Worm (Caenorhabditis elegans) whole organism, young adult: ENCODE measurements around the gene T10H9.1.

ENCODE experiments used
- B0261.1 ChIP-seq: sonication (generic microtip); optimal IDR thresholded peaks from 2 replicates; lab custom pipeline; 2016; ENCODE audit warnings: mild to moderate bottlenecking, missing genetic modification characterization, moderate library complexity, missing compliant biosample characterization
- B0336.3 ChIP-seq: fragments of 200-800 bp; sonication (Bioruptor generic); IDR thresholded peaks from 2 replicates; pipeline ENCODE4 v1.3.6; 2022; ENCODE audit warnings: missing genetic modification characterization, missing compliant biosample characterization
- C17E4.6 ChIP-seq: fragments of 200-800 bp; sonication (Bioruptor generic); IDR thresholded peaks from 2 replicates; pipeline ENCODE4 v1.3.6; 2022; ENCODE audit warnings: missing genetic modification reagents, missing genetic modification characterization, missing compliant biosample characterization
- F22D6.2 ChIP-seq: sonication (generic microtip); optimal IDR thresholded peaks from 2 replicates; lab custom pipeline; 2016; ENCODE audit warnings: mild to moderate bottlenecking, missing genetic modification characterization, missing compliant biosample characterization
- F57A8.1 ChIP-seq: fragments of 200-800 bp; sonication (Bioruptor generic); optimal IDR thresholded peaks from 2 replicates; lab custom pipeline; 2018; ENCODE audit warnings: mild to moderate bottlenecking, missing genetic modification characterization, moderate library complexity, missing compliant biosample characterization
- T07F8.4 ChIP-seq: sonication (generic microtip); optimal IDR thresholded peaks from 2 replicates; lab custom pipeline; 2016; ENCODE audit warnings: mild to moderate bottlenecking, missing genetic modification characterization, moderate library complexity, missing compliant biosample characterization
- Y53F4B.3 ChIP-seq: fragments of 200-800 bp; sonication (Bioruptor generic); IDR thresholded peaks from 2 replicates; pipeline ENCODE4 v1.3.6; 2022; ENCODE audit warnings: missing genetic modification reagents, missing genetic modification characterization, missing compliant biosample characterization
- aptf-2 ChIP-seq: fragments of 200-800 bp; sonication (Bioruptor generic); conservative IDR thresholded peaks from 2 replicates; pipeline ENCODE4 v1.3.6; 2022; ENCODE audit warnings: missing genetic modification reagents, missing genetic modification characterization, missing compliant biosample characterization
- atf-7 ChIP-seq: sonication (generic microtip); optimal IDR thresholded peaks from 2 replicates; lab custom pipeline; 2017; ENCODE audit warnings: mild to moderate bottlenecking, missing genetic modification characterization, missing compliant biosample characterization
- athp-1 ChIP-seq: sonication (generic microtip); optimal IDR thresholded peaks from 2 replicates; lab custom pipeline; 2017; ENCODE audit warnings: mild to moderate bottlenecking, missing genetic modification characterization, missing compliant biosample characterization
- bed-1 ChIP-seq: fragments of 200-800 bp; sonication (Bioruptor generic); IDR thresholded peaks from 2 replicates; pipeline ENCODE4 v1.3.6; 2022; ENCODE audit warnings: missing genetic modification reagents, missing genetic modification characterization, missing compliant biosample characterization
- bed-2 ChIP-seq: fragments of 200-800 bp; sonication (Bioruptor generic); IDR thresholded peaks from 2 replicates; pipeline ENCODE4 v1.3.6; 2022; ENCODE audit warnings: missing genetic modification reagents, missing genetic modification characterization, missing compliant biosample characterization
- ceh-27 ChIP-seq: fragments of 200-800 bp; sonication (Bioruptor generic); optimal IDR thresholded peaks from 2 replicates; lab custom pipeline; 2018; ENCODE audit warnings: mild to moderate bottlenecking, missing genetic modification characterization, moderate library complexity, missing compliant biosample characterization
- ceh-40 ChIP-seq: fragments of 200-800 bp; sonication (Bioruptor generic); IDR thresholded peaks from 2 replicates; pipeline ENCODE4 v1.3.6; 2022; ENCODE audit warnings: missing genetic modification characterization, missing compliant biosample characterization
- die-1 ChIP-seq: sonication (generic microtip); optimal IDR thresholded peaks from 2 replicates; lab custom pipeline; 2016; ENCODE audit warnings: missing genotype, mild to moderate bottlenecking, missing genetic modification characterization, missing compliant biosample characterization
- dox-1 ChIP-seq: fragments of 200-800 bp; sonication (Bioruptor generic); IDR thresholded peaks from 2 replicates; pipeline ENCODE4 v1.3.6; 2022; ENCODE audit warnings: missing genetic modification reagents, missing genetic modification characterization, missing compliant biosample characterization
- efl-1 ChIP-seq: fragments of 150-350 bp; optimal IDR thresholded peaks from 2 replicates; lab custom pipeline; 2014; ENCODE audit warnings: missing biosample characterization, missing genetic modification reagents, missing genetic modification characterization
- fkh-3 ChIP-seq: sonication (generic microtip); optimal IDR thresholded peaks from 2 replicates; lab custom pipeline; 2016; ENCODE audit warnings: mild to moderate bottlenecking, missing genetic modification characterization, missing compliant biosample characterization
- hmg-1.2 ChIP-seq: fragments of 200-800 bp; sonication (Bioruptor generic); IDR thresholded peaks from 2 replicates; pipeline ENCODE4 v1.3.6; 2022; ENCODE audit warnings: missing genetic modification reagents, missing genetic modification characterization, missing compliant biosample characterization
- hrde-1 ChIP-seq: sonication (generic microtip); optimal IDR thresholded peaks from 2 replicates; lab custom pipeline; 2016; ENCODE audit warnings: missing genetic modification characterization, mild to moderate bottlenecking, missing compliant biosample characterization, moderate library complexity, missing genotype, missing genetic modification reagents, borderline replicate concordance
- hsf-1 ChIP-seq: fragments of 200-800 bp; sonication (Bioruptor generic); IDR thresholded peaks from 2 replicates; pipeline ENCODE4 v1.3.6; 2022; ENCODE audit warnings: missing genetic modification reagents, missing genetic modification characterization, missing compliant biosample characterization
- lin-54 ChIP-seq: fragments of 200-800 bp; sonication (Bioruptor generic); optimal IDR thresholded peaks from 2 replicates; lab custom pipeline; 2018; ENCODE audit warnings: mild to moderate bottlenecking, missing genetic modification characterization, missing compliant biosample characterization
- lir-1 ChIP-seq: fragments of 200-800 bp; sonication (Bioruptor generic); conservative IDR thresholded peaks from 2 replicates; pipeline ENCODE4 v1.3.6; 2022; ENCODE audit warnings: missing genetic modification reagents, missing genetic modification characterization, missing compliant biosample characterization
- lsl-1 ChIP-seq: fragments of 200-800 bp; sonication (Bioruptor generic); optimal IDR thresholded peaks from 2 replicates; lab custom pipeline; 2018; ENCODE audit warnings: mild to moderate bottlenecking, missing genetic modification characterization, moderate library complexity, missing compliant biosample characterization
- madf-6 ChIP-seq: fragments of 200-800 bp; sonication (Bioruptor generic); IDR thresholded peaks from 2 replicates; pipeline ENCODE4 v1.3.6; 2022; ENCODE audit warnings: missing genetic modification reagents, missing genetic modification characterization, missing compliant biosample characterization
- mcd-1 ChIP-seq: fragments of 200-800 bp; sonication (Bioruptor generic); IDR thresholded peaks from 2 replicates; pipeline ENCODE4 v1.3.6; 2022; ENCODE audit warnings: missing genetic modification reagents, missing genetic modification characterization, missing compliant biosample characterization
- mes-4 ChIP-seq: sonication (generic microtip); optimal IDR thresholded peaks from 2 replicates; lab custom pipeline; 2016; ENCODE audit warnings: missing genotype, missing genetic modification characterization, missing compliant biosample characterization
- nfya-1 ChIP-seq: sonication (generic microtip); optimal IDR thresholded peaks from 2 replicates; lab custom pipeline; 2017; ENCODE audit warnings: antibody characterized with exemption, missing compliant biosample characterization, missing genetic modification characterization, borderline replicate concordance; ENCODE audit not compliant: insufficient read depth
- nhr-120 ChIP-seq: fragments of 200-800 bp; sonication (Bioruptor generic); IDR thresholded peaks from 2 replicates; pipeline ENCODE4 v1.3.6; 2022; ENCODE audit warnings: missing genetic modification characterization, missing compliant biosample characterization
- nhr-27 ChIP-seq: fragments of 200-800 bp; sonication (Bioruptor generic); optimal IDR thresholded peaks from 2 replicates; lab custom pipeline; 2018; ENCODE audit warnings: mild to moderate bottlenecking, missing genetic modification characterization, moderate library complexity, missing compliant biosample characterization
- pha-4 ChIP-seq: fragments of 150-350 bp; sonication (generic microtip); optimal IDR thresholded peaks from 2 replicates; lab custom pipeline; 2014; ENCODE audit warnings: missing biosample characterization, missing genetic modification reagents, missing genetic modification characterization
- rec-8 ChIP-seq, 2 experiments: sonication (generic microtip); optimal IDR thresholded peaks; 2 replicates each; lab custom pipeline; 2016; ENCODE audit warnings: mild to moderate bottlenecking in 2 of 2, missing genetic modification characterization in 2 of 2, missing genetic modification reagents in 2 of 2, missing genotype in 2 of 2, missing biosample characterization in 1 of 2, missing compliant biosample characterization in 1 of 2, moderate library complexity in 1 of 2
- snpc-1.1 ChIP-seq: sonication (generic microtip); optimal IDR thresholded peaks from 2 replicates; lab custom pipeline; 2017; ENCODE audit warnings: missing genetic modification characterization, mild to moderate bottlenecking, missing compliant biosample characterization, antibody characterized with exemption, moderate library complexity, missing genotype, missing genetic modification reagents; ENCODE audit not compliant: insufficient read depth
- somi-1 ChIP-seq: fragments of 200-800 bp; sonication (Bioruptor generic); optimal IDR thresholded peaks from 2 replicates; lab custom pipeline; 2018; ENCODE audit warnings: mild to moderate bottlenecking, missing genetic modification characterization, missing compliant biosample characterization
- sptf-2 ChIP-seq: fragments of 200-800 bp; sonication (Bioruptor generic); optimal IDR thresholded peaks from 2 replicates; lab custom pipeline; 2018; ENCODE audit warnings: mild to moderate bottlenecking, missing genetic modification characterization, missing compliant biosample characterization
- tbp1 ChIP-seq: fragments of 200-800 bp; sonication (Bioruptor generic); optimal IDR thresholded peaks from 2 replicates; lab custom pipeline; 2018; ENCODE audit warnings: mild to moderate bottlenecking, missing genetic modification characterization, missing compliant biosample characterization
- tbx-9 ChIP-seq: sonication (generic microtip); optimal IDR thresholded peaks from 2 replicates; lab custom pipeline; 2016; ENCODE audit warnings: borderline replicate concordance, missing genetic modification characterization, inconsistent platforms, missing compliant biosample characterization
- tlf-1 ChIP-seq: fragments of 200-800 bp; sonication (Bioruptor generic); optimal IDR thresholded peaks from 2 replicates; lab custom pipeline; 2018; ENCODE audit warnings: mild to moderate bottlenecking, missing genetic modification characterization, missing compliant biosample characterization
- zfh-2 ChIP-seq: fragments of 200-800 bp; sonication (Bioruptor generic); conservative IDR thresholded peaks from 2 replicates; pipeline ENCODE4 v1.3.6; 2022; ENCODE audit warnings: missing genetic modification reagents, missing genetic modification characterization, missing compliant biosample characterization
- zim-3 ChIP-seq: sonication (generic microtip); optimal IDR thresholded peaks from 2 replicates; lab custom pipeline; 2017; ENCODE audit warnings: mild to moderate bottlenecking, missing genetic modification characterization, moderate library complexity, missing compliant biosample characterization
- ztf-22 ChIP-seq: fragments of 200-800 bp; sonication (Bioruptor generic); optimal IDR thresholded peaks from 2 replicates; lab custom pipeline; 2018; ENCODE audit warnings: mild to moderate bottlenecking, missing genetic modification characterization, moderate library complexity, missing compliant biosample characterization
- ztf-28 ChIP-seq: fragments of 200-800 bp; sonication (Bioruptor generic); IDR thresholded peaks from 2 replicates; pipeline ENCODE4 v1.3.6; 2022; ENCODE audit warnings: missing genetic modification reagents, missing genetic modification characterization, missing compliant biosample characterization
- ztf-3 ChIP-seq: fragments of 200-800 bp; sonication (Bioruptor generic); optimal IDR thresholded peaks from 2 replicates; lab custom pipeline; 2018; ENCODE audit warnings: mild to moderate bottlenecking, missing genetic modification characterization, missing compliant biosample characterization
- ztf-6 ChIP-seq: fragments of 200-800 bp; sonication (Bioruptor generic); IDR thresholded peaks from 2 replicates; pipeline ENCODE4 v1.3.6; 2022; ENCODE audit warnings: missing genetic modification reagents, missing genetic modification characterization, missing compliant biosample characterization

The T10H9.1 gene

DNA sequence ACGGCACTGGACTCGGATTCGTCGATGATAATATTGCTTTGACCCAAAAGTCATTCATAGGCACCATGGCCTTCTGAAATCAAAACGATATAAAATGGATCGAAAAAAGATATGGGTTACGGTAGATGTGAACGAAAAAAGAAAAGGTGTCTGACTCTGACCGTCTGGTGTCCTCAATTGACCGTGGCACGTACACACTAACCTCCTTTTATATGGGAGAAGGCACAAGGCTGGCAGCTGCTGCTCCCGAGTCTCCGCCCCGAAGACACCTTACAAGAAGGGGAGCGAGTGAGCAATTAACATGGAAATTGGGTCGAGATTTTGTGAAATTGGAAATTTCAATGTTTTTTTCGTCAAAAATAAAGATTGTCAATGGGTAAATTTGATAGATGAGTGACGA, 32.1 kb downstream of the T10H9.1 start, which contains the start of gene egl-46:
Gene egl-46 (minus strand): TSS at position 73 of the 400 bp plus-strand sequence.
- TF ChIP-seq zfh-2 (GFP tag; lab: Robert Waterston, UW) (0 out of 2 replicates have a peak, but pooled peaks have one; percentile 19), nhr-27 (tag; lab: Kevin White, UChicago) (no peak)

DNA sequence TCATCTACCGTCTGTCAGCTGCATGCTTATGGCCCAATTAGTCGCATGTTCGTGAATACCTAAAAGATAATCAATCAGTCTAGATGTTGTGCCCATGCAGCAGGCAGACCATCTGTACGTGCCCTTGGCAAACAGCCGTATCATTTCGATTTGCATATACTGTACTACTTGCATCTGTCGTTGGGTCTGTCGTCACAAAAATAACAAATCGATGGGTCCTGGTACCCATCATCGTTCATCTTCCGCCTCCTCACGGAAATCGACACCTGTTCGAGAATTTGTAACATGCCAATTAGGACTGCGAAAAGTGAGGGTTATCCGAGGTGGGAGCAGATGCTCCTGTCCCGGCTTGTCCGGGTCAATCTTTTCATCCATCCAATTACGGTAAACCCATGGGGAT, 33.9 kb downstream of the T10H9.1 start:
- TF ChIP-seq nfya-1 (tag; lab: Kevin White, UChicago): no peak
- no peak for TF ChIP-seq bed-1 (GFP tag; lab: Robert Waterston, UW)
- no peak for TF ChIP-seq atf-7 (tag; lab: Kevin White, UChicago)
- TF ChIP-seq hsf-1: no peak
- TF ChIP-seq hmg-1.2 (GFP tag; lab: Robert Waterston, UW): no peak
- no peak for TF ChIP-seq C17E4.6
- no peak for TF ChIP-seq die-1 (tag; lab: Kevin White, UChicago)
- no peak for TF ChIP-seq ceh-40 (GFP tag; lab: Robert Waterston, UW)
- TF ChIP-seq ztf-22 (GFP tag; lab: Kevin White, UChicago): no peak
- TF ChIP-seq sptf-2 (GFP tag; lab: Kevin White, UChicago): no peak
- no peak for TF ChIP-seq lir-1 (GFP tag; lab: Robert Waterston, UW)
- no peak for TF ChIP-seq dox-1
- TF ChIP-seq ztf-3: no peak
- TF ChIP-seq efl-1 (GFP tag; lab: Kevin White, UChicago): no peak
- no peak for TF ChIP-seq madf-6 (GFP tag; lab: Robert Waterston, UW)
- no peak for TF ChIP-seq B0261.1 (tag; lab: Kevin White, UChicago)
- no peak for TF ChIP-seq snpc-1.1
- TF ChIP-seq bed-2: no peak
- TF ChIP-seq athp-1 (tag; lab: Kevin White, UChicago): no peak
- TF ChIP-seq mcd-1 (GFP tag; lab: Robert Waterston, UW): no peak

DNA sequence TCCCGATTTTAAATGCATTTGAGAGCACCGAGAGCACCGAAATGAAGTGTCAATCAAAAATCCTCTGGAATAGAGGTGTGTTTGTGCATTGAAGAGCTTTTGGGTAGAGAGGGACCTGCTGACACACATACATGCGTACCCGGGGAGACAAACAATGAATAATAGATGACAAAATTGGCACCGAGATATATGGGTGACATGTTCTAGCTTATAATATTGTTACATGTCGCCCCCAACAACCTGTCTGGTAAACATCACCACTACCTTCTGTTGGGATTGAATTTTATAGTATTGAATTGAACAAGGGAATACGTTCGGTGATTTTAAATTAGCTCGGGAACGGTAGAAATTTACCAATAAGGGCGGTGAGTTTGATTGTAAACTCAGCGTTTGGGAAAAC, 34.3 kb downstream of the T10H9.1 start:
- no peak for TF ChIP-seq hrde-1 (tag; lab: Kevin White, UChicago)
- TF ChIP-seq madf-6 (GFP tag; lab: Robert Waterston, UW): no peak
- TF ChIP-seq F57A8.1 (GFP tag; lab: Kevin White, UChicago): no peak
- no peak for TF ChIP-seq rec-8 (tag; optimal IDR thresholded peaks at IDR 0.05; lab: Kevin White, UChicago)
- TF ChIP-seq tbx-9 (tag; lab: Kevin White, UChicago): no peak
- no peak for TF ChIP-seq Y53F4B.3 (GFP tag; lab: Robert Waterston, UW)
- TF ChIP-seq F22D6.2 (tag; lab: Kevin White, UChicago): no peak
- TF ChIP-seq tlf-1 (GFP tag; lab: Kevin White, UChicago): no peak
- TF ChIP-seq fkh-3: no peak
- TF ChIP-seq lsl-1 (GFP tag; lab: Kevin White, UChicago): no peak
- TF ChIP-seq tbp1: no peak
- TF ChIP-seq pha-4: no peak
- no peak for TF ChIP-seq mes-4 (tag; lab: Kevin White, UChicago)
- TF ChIP-seq, all 124 proteins: peak for 0

DNA sequence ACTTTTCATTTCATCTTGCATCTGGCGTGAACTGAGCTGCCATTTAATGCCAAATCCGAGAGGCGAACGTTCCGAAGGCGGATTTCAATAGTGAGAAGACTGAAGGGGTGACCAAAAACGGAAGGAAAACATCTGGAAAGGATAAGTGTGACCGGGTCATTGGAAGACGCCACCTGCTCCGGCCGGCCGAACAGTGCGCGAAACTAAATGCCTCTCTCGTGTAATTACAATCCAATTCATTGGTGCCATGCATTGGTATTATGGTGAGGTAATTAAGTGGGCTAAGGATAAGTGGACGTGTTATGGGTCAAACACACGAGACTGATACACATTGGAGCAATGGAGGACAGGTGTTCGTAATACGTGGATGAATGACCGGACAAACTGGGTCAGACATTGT, 35.1 kb downstream of the T10H9.1 start:
- no peak for TF ChIP-seq ztf-6 (GFP tag; lab: Robert Waterston, UW)
- TF ChIP-seq zim-3 (tag; lab: Kevin White, UChicago): no peak
- no peak for TF ChIP-seq nhr-120
- no peak for TF ChIP-seq aptf-2
- no peak for TF ChIP-seq lin-54 (GFP tag; lab: Kevin White, UChicago)
- TF ChIP-seq B0261.1 (tag; lab: Kevin White, UChicago): no peak
- TF ChIP-seq somi-1 (GFP tag; lab: Kevin White, UChicago): no peak
- no peak for TF ChIP-seq T07F8.4
- no peak for TF ChIP-seq ceh-27 (GFP tag; lab: Kevin White, UChicago)
- TF ChIP-seq madf-6 (GFP tag; lab: Robert Waterston, UW): no peak
- TF ChIP-seq B0336.3 (GFP tag; lab: Robert Waterston, UW): no peak
- TF ChIP-seq ztf-28 (GFP tag; lab: Robert Waterston, UW): no peak
